Worm (Caenorhabditis elegans) whole organism, L1 larva: ENCODE results near the gene msp-49.

Experiments used
- C04F5.9 ChIP-seq: sonication (generic microtip); optimal IDR thresholded peaks from 2 replicates; lab custom pipeline; 2016; ENCODE audit warnings: missing genetic modification characterization, missing compliant biosample characterization
- C16A3.4 ChIP-seq: fragments of 150-350 bp; optimal IDR thresholded peaks from 2 replicates; lab custom pipeline; 2014; ENCODE audit warnings: missing biosample characterization, missing genetic modification characterization
- C34B4.2 ChIP-seq: sonication (generic microtip); optimal IDR thresholded peaks from 2 replicates; lab custom pipeline; 2017; ENCODE audit warnings: mild to moderate bottlenecking, missing genetic modification characterization, missing compliant biosample characterization
- Y116A8C.19 ChIP-seq: sonication (generic microtip); optimal IDR thresholded peaks from 2 replicates; lab custom pipeline; 2016; ENCODE audit warnings: missing compliant biosample characterization, missing genetic modification characterization, borderline replicate concordance
- alr-1 ChIP-seq: fragments of 200-800 bp; sonication (Bioruptor generic); optimal IDR thresholded peaks from 2 replicates; lab custom pipeline; 2018; ENCODE audit warnings: borderline replicate concordance, mild to moderate bottlenecking, missing genetic modification characterization, missing compliant biosample characterization
- blmp-1 ChIP-seq: fragments of 150-350 bp; optimal IDR thresholded peaks from 2 replicates; lab custom pipeline; 2014; ENCODE audit warnings: missing biosample characterization, missing genetic modification characterization
- ceh-63 ChIP-seq: fragments of 200-800 bp; sonication (Bioruptor generic); optimal IDR thresholded peaks from 2 replicates; lab custom pipeline; 2018; ENCODE audit warnings: mild to moderate bottlenecking, missing genetic modification characterization, missing compliant biosample characterization
- ceh-82 ChIP-seq, 3 experiments: fragments of 150-350 bp in 1 of 3; sonication (generic microtip) in 2 of 3; optimal IDR thresholded peaks; 2 replicates each; lab custom pipeline; 2014 to 2017; ENCODE audit warnings: missing biosample characterization in 3 of 3, missing genetic modification characterization in 3 of 3
- ceh-90 ChIP-seq: sonication (generic microtip); optimal IDR thresholded peaks from 2 replicates; lab custom pipeline; 2016; ENCODE audit warnings: missing genetic modification characterization, missing compliant biosample characterization
- efl-1 ChIP-seq, 4 experiments: fragments of 150-350 bp; optimal IDR thresholded peaks in 3 of 4; peaks in 1 of 4; 1 replicate in 1 of 4; 2 replicates in 3 of 4; lab custom pipeline; 2014; ENCODE audit warnings: missing biosample characterization in 2 of 4, missing genetic modification characterization in 2 of 4, missing genetic modification reagents in 2 of 4
- efl-3 ChIP-seq: fragments of 200-800 bp; sonication (Bioruptor generic); optimal IDR thresholded peaks from 2 replicates; lab custom pipeline; 2018; ENCODE audit warnings: mild to moderate bottlenecking, missing genetic modification characterization, missing compliant biosample characterization
- elt-2 ChIP-seq: sonication (generic microtip); optimal IDR thresholded peaks from 2 replicates; lab custom pipeline; 2016; ENCODE audit warnings: missing genetic modification characterization, mild to moderate bottlenecking, inconsistent platforms, missing compliant biosample characterization, missing genetic modification reagents
- elt-3 ChIP-seq, 6 experiments: fragments of 150-350 bp in 1 of 6; sonication (generic microtip); optimal IDR thresholded peaks; 2 replicates each; lab custom pipeline; 2017 to 2018; ENCODE audit warnings: missing biosample characterization in 6 of 6, missing genetic modification characterization in 6 of 6, inconsistent platforms in 1 of 6
- ets-5 ChIP-seq: fragments of 200-800 bp; sonication (Bioruptor generic); IDR thresholded peaks from 2 replicates; pipeline ENCODE4 v1.3.6; 2022; ENCODE audit warnings: missing genetic modification characterization, missing compliant biosample characterization
- fkh-4 ChIP-seq: sonication (generic microtip); optimal IDR thresholded peaks from 2 replicates; lab custom pipeline; 2016; ENCODE audit warnings: missing compliant biosample characterization, missing genetic modification characterization, borderline replicate concordance
- grh-1 ChIP-seq: fragments of 200-800 bp; sonication (Bioruptor generic); IDR thresholded peaks from 2 replicates; pipeline ENCODE4 v1.3.6; 2022; ENCODE audit warnings: missing genetic modification reagents, missing genetic modification characterization, missing compliant biosample characterization
- irx-1 ChIP-seq: sonication (generic microtip); optimal IDR thresholded peaks from 2 replicates; lab custom pipeline; 2016; ENCODE audit warnings: missing genetic modification characterization, missing compliant biosample characterization
- lin-14 ChIP-seq: fragments of 200-800 bp; sonication (Bioruptor generic); optimal IDR thresholded peaks from 2 replicates; lab custom pipeline; 2018; ENCODE audit warnings: mild to moderate bottlenecking, missing genetic modification characterization, moderate library complexity, missing compliant biosample characterization
- lin-35 ChIP-seq, 2 experiments: fragments of 150-350 bp; optimal IDR thresholded peaks; 2 replicates each; lab custom pipeline; 2014; ENCODE audit warnings: missing biosample characterization in 2 of 2, missing genetic modification characterization in 2 of 2, missing genetic modification reagents in 2 of 2
- lir-3 ChIP-seq: sonication (generic microtip); optimal IDR thresholded peaks from 2 replicates; lab custom pipeline; 2016; ENCODE audit warnings: mild to moderate bottlenecking, missing genetic modification characterization, moderate library complexity, missing compliant biosample characterization; ENCODE audit not compliant: poor library complexity
- lsy-2 ChIP-seq, 2 experiments: fragments of 150-350 bp; optimal IDR thresholded peaks; 2 replicates each; lab custom pipeline; 2014; ENCODE audit warnings: missing biosample characterization in 2 of 2, missing genetic modification characterization in 2 of 2
- mef-2 ChIP-seq: fragments of 150-350 bp; optimal IDR thresholded peaks from 2 replicates; lab custom pipeline; 2014; ENCODE audit warnings: missing biosample characterization, missing genetic modification characterization
- mep-1 ChIP-seq: fragments of 150-350 bp; optimal IDR thresholded peaks from 2 replicates; lab custom pipeline; 2014; ENCODE audit warnings: missing biosample characterization, missing genetic modification characterization
- nhr-11 ChIP-seq: fragments of 150-350 bp; optimal IDR thresholded peaks from 2 replicates; lab custom pipeline; 2014; ENCODE audit warnings: missing biosample characterization, missing genetic modification characterization
- nhr-19 ChIP-seq: fragments of 200-800 bp; sonication (Bioruptor generic); conservative IDR thresholded peaks from 2 replicates; pipeline ENCODE4 v1.3.6; 2022; ENCODE audit warnings: missing genetic modification characterization, missing compliant biosample characterization
- nhr-20 ChIP-seq: sonication (generic microtip); optimal IDR thresholded peaks from 2 replicates; lab custom pipeline; 2016; ENCODE audit warnings: mild to moderate bottlenecking, missing genetic modification characterization, missing compliant biosample characterization
- nhr-237 ChIP-seq: fragments of 150-350 bp; optimal IDR thresholded peaks from 2 replicates; lab custom pipeline; 2014; ENCODE audit warnings: missing biosample characterization, missing genetic modification characterization
- nhr-71 ChIP-seq: sonication (generic microtip); optimal IDR thresholded peaks from 2 replicates; lab custom pipeline; 2016; ENCODE audit warnings: mild to moderate bottlenecking, missing genetic modification characterization, moderate library complexity, missing compliant biosample characterization
- nhr-77 ChIP-seq: fragments of 150-350 bp; optimal IDR thresholded peaks from 2 replicates; lab custom pipeline; 2014; ENCODE audit warnings: missing biosample characterization, missing genetic modification characterization
- nhr-84 ChIP-seq: sonication (generic microtip); optimal IDR thresholded peaks from 2 replicates; lab custom pipeline; 2017; ENCODE audit warnings: missing biosample characterization, missing genetic modification characterization
- nhr-85 ChIP-seq: sonication (generic microtip); peaks from one replicate; lab custom pipeline; 2016; ENCODE audit warnings: missing genetic modification characterization, inconsistent platforms, missing compliant biosample characterization
- nhr-90 ChIP-seq: sonication (generic microtip); optimal IDR thresholded peaks from 2 replicates; lab custom pipeline; 2016; ENCODE audit warnings: mild to moderate bottlenecking, missing genetic modification characterization, missing compliant biosample characterization; ENCODE audit not compliant: poor library complexity
- pag-3 ChIP-seq: sonication (generic microtip); optimal IDR thresholded peaks from 2 replicates; lab custom pipeline; 2017; ENCODE audit warnings: missing genetic modification characterization, mild to moderate bottlenecking, missing compliant biosample characterization, antibody characterized with exemption, borderline replicate concordance; ENCODE audit not compliant: insufficient read depth
- snpc-4 ChIP-seq: fragments of 150-350 bp; optimal IDR thresholded peaks from 2 replicates; lab custom pipeline; 2014; ENCODE audit warnings: missing biosample characterization, missing genetic modification characterization
- snu-23 ChIP-seq: sonication (generic microtip); optimal IDR thresholded peaks from 2 replicates; lab custom pipeline; 2016; ENCODE audit warnings: missing genetic modification characterization, missing compliant biosample characterization
- sox-4 ChIP-seq: sonication (generic microtip); optimal IDR thresholded peaks from 2 replicates; lab custom pipeline; 2016; ENCODE audit warnings: missing genetic modification characterization, missing compliant biosample characterization
- sptf-1 ChIP-seq: fragments of 150-350 bp; optimal IDR thresholded peaks from 2 replicates; lab custom pipeline; 2014; ENCODE audit warnings: missing biosample characterization, missing genetic modification characterization
- sup-37 ChIP-seq: fragments of 200-800 bp; sonication (Bioruptor generic); optimal IDR thresholded peaks from 2 replicates; lab custom pipeline; 2018; ENCODE audit warnings: mild to moderate bottlenecking, missing genetic modification characterization, missing compliant biosample characterization
- tbx-2 ChIP-seq: sonication (generic microtip); optimal IDR thresholded peaks from 2 replicates; lab custom pipeline; 2016; ENCODE audit warnings: missing genetic modification characterization, missing compliant biosample characterization
- tlp-1 ChIP-seq: fragments of 150-350 bp; optimal IDR thresholded peaks from 2 replicates; lab custom pipeline; 2014; ENCODE audit warnings: missing biosample characterization, missing genetic modification characterization

Gene msp-49

ce11 chrII:5205286-5205685 is 11.1 kb downstream of the msp-49 start:
- TF ChIP-seq nhr-19 (GFP tag; lab: Robert Waterston, UW) (no peak), efl-1 (optimal IDR thresholded peaks at IDR 0.05; lab: Kevin White, UChicago) (no peak), efl-1 (GFP tag; optimal IDR thresholded peaks at IDR 0.05 in 1 of 2; lab: Kevin White, UChicago) (peak in 1 of 2 experiments; percentile 86), pag-3 (tag; lab: Kevin White, UChicago) (no peak), lir-3 (tag; lab: Kevin White, UChicago) (no peak), elt-2 (tag; lab: Kevin White, UChicago) (peak; percentile 36), mef-2 (tag; lab: Kevin White, UChicago) (no peak), irx-1 (tag; lab: Kevin White, UChicago) (no peak)

ce11 chrII:5209122-5209521 is 15.0 kb downstream of the msp-49 start:
- TF ChIP-seq ceh-90 (tag; lab: Kevin White, UChicago) (no peak), efl-1 (optimal IDR thresholded peaks at IDR 0.05; lab: Kevin White, UChicago) (no peak), efl-1 (GFP tag; optimal IDR thresholded peaks at IDR 0.05 in 1 of 2; lab: Kevin White, UChicago) (peak in 1 of 2 experiments; percentile 61), ceh-63 (GFP tag; lab: Kevin White, UChicago) (no peak), lin-35 (GFP tag; optimal IDR thresholded peaks at IDR 0.05; lab: Kevin White, UChicago) (no peak), nhr-90 (tag; lab: Kevin White, UChicago) (no peak), ets-5 (GFP tag; lab: Robert Waterston, UW) (no peak)
- TF ChIP-seq, all 84 proteins: peak for 1

- TF ChIP-seq snpc-4 (tag; lab: Kevin White, UChicago) (no peak), C04F5.9 (tag; lab: Kevin White, UChicago) (no peak), ceh-82 (tag; optimal IDR thresholded peaks at IDR 0.05; lab: Kevin White, UChicago) (no peak), nhr-77 (tag; lab: Kevin White, UChicago) (no peak), nhr-85 (tag; lab: Kevin White, UChicago) (peak; percentile 90), sox-4 (tag; lab: Kevin White, UChicago) (no peak), lin-14 (peak; percentile 50), fkh-4 (tag; lab: Kevin White, UChicago) (no peak), alr-1 (tag; lab: Kevin White, UChicago) (no peak), C16A3.4 (peak; percentile 15), mep-1 (tag; lab: Kevin White, UChicago) (peak; percentile 11), C34B4.2 (no peak), sptf-1 (tag; lab: Kevin White, UChicago) (no peak), lsy-2 (tag; optimal IDR thresholded peaks at IDR 0.05; lab: Kevin White, UChicago) (peak in 1 of 2 experiments; percentile 14), Y116A8C.19 (tag; lab: Kevin White, UChicago) (no peak), snu-23 (GFP tag; lab: Kevin White, UChicago) (peak; percentile 27), blmp-1 (tag; lab: Kevin White, UChicago) (peak; percentile 10), grh-1 (GFP tag; lab: Robert Waterston, UW) (peak; percentile 38; the same call in 1 of the 2 replicates), efl-3 (GFP tag; lab: Kevin White, UChicago) (no peak), sup-37 (GFP tag; lab: Kevin White, UChicago) (no peak), tbx-2 (no peak), nhr-84 (tag; lab: Kevin White, UChicago) (no peak), tlp-1 (no peak), nhr-71 (tag; lab: Kevin White, UChicago) (peak; percentile 58), nhr-237 (no peak), nhr-20 (tag; lab: Kevin White, UChicago) (peak; percentile 56), elt-3 (tag; optimal IDR thresholded peaks at IDR 0.05; lab: Kevin White, UChicago) (peak in 2 of 6 experiments; percentile 38 to 78), nhr-11 (tag; lab: Kevin White, UChicago) (no peak)
Measured at ce11 chrII:5210830-5211229, 16.7 kb downstream of the msp-49 start, which contains the start of gene C34F11.8. C34F11.8 (minus strand) TSS chrII:5210964.
